Worm (Caenorhabditis elegans): ENCODE data around the gene cyp-13A5.

cyp-13A5 gene

ce11 chrII:9800251-9800650, at the start of gene cyp-13A5:
Gene cyp-13A5 (minus strand): TSS chrII:9800362.
- TF ChIP-seq nfya-1 (tag; optimal IDR thresholded peaks at IDR 0.05), result no peak
- no peak for TF ChIP-seq ceh-9 (tag; optimal IDR thresholded peaks at IDR 0.05)
- no peak for TF ChIP-seq pat-9 (tag; optimal IDR thresholded peaks at IDR 0.05)
- no peak for TF ChIP-seq pha-2 (tag; optimal IDR thresholded peaks at IDR 0.05)
- no peak for TF ChIP-seq ceh-24 (tag; optimal IDR thresholded peaks at IDR 0.05)
- TF ChIP-seq elt-4 (tag; optimal IDR thresholded peaks at IDR 0.05), result no peak
- TF ChIP-seq ceh-22 (tag; optimal IDR thresholded peaks at IDR 0.05), result no peak
- TF ChIP-seq ceh-34 (tag; optimal IDR thresholded peaks at IDR 0.05), result no peak
- TF ChIP-seq ttx-3 (tag; optimal IDR thresholded peaks at IDR 0.05), result no peak
- no peak for TF ChIP-seq ceh-48 (tag; optimal IDR thresholded peaks at IDR 0.05)
- TF ChIP-seq pqm-1 (tag; optimal IDR thresholded peaks at IDR 0.05), result no peak
- TF ChIP-seq mec-3 (tag; optimal IDR thresholded peaks at IDR 0.05; ENCODE audit: borderline replicate concordance), result no peak

- no peak for TF ChIP-seq ahr-1 (tag; optimal IDR thresholded peaks at IDR 0.05)
- no peak for TF ChIP-seq pax-1 (tag; optimal IDR thresholded peaks at IDR 0.05)
- TF ChIP-seq unc-42 (tag; optimal IDR thresholded peaks at IDR 0.05), result no peak
- TF ChIP-seq madf-2 (tag; optimal IDR thresholded peaks at IDR 0.05), result no peak
- no peak for TF ChIP-seq C38D4.7 (GFP tag; optimal IDR thresholded peaks at IDR 0.05)
- no peak for TF ChIP-seq pqm-1 (tag; optimal IDR thresholded peaks at IDR 0.05)
- TF ChIP-seq eyg-1 (tag; optimal IDR thresholded peaks at IDR 0.05), result no peak
- no peak for TF ChIP-seq pros-1 (tag; optimal IDR thresholded peaks at IDR 0.05)
- no peak for TF ChIP-seq zip-5 (tag; optimal IDR thresholded peaks at IDR 0.05)
- no peak for TF ChIP-seq ceh-22 (tag; optimal IDR thresholded peaks at IDR 0.05)
- TF ChIP-seq ceh-18 (tag; optimal IDR thresholded peaks at IDR 0.05), result no peak
- no peak for TF ChIP-seq pag-3 (tag; optimal IDR thresholded peaks at IDR 0.05; ENCODE audit: borderline replicate concordance)
- no peak for TF ChIP-seq hlh-15 (tag; optimal IDR thresholded peaks at IDR 0.05)
- no peak for TF ChIP-seq K02D7.2 (tag; optimal IDR thresholded peaks at IDR 0.05)
- no peak for TF ChIP-seq ama-1 (optimal IDR thresholded peaks at IDR 0.05)
- no peak for TF ChIP-seq Y22D7AL.16 (tag; optimal IDR thresholded peaks at IDR 0.05)
These were observed 49.3 kb upstream of the cyp-13A5 start, which contains the start of gene old-2 for ce11 chrII:9849497-9849896. Gene old-2 (minus strand): TSS chrII:9849597.

DNA sequence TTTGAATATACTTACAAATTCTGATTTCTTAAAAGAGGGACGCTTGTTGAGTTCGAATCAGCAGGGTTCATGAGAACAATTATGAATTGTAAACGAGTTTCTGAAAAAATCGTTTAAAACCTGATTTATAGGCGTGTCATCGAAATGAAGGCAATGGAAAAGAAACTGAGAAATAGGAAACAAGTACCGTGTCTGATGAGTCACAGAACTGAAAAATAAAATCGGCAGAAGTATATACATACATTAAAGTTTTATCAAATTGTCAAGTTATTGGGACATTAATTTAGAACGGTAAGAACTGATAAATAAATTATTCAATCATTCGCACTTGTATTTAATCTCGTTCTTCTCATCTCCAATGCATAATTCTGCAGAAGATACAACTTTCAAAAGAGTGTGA, 45.1 kb upstream of the cyp-13A5 start, which contains the start of gene chil-9:
Gene chil-9 (minus strand): TSS at position 101 of the 400 bp plus-strand sequence.
- TF ChIP-seq tbx-7 (tag; optimal IDR thresholded peaks at IDR 0.05), result no peak

- TF ChIP-seq C38D4.7 (GFP tag; optimal IDR thresholded peaks at IDR 0.05), result no peak
- no peak for TF ChIP-seq elt-2 (tag; optimal IDR thresholded peaks at IDR 0.05)
- TF ChIP-seq nfya-1 (tag; optimal IDR thresholded peaks at IDR 0.05), result no peak
These were observed 41.9 kb upstream of the cyp-13A5 start, which contains the start of gene rnh-1.2 for ce11 chrII:9841985-9842505. Gene rnh-1.2 (minus strand): TSS chrII:9842035.

DNA sequence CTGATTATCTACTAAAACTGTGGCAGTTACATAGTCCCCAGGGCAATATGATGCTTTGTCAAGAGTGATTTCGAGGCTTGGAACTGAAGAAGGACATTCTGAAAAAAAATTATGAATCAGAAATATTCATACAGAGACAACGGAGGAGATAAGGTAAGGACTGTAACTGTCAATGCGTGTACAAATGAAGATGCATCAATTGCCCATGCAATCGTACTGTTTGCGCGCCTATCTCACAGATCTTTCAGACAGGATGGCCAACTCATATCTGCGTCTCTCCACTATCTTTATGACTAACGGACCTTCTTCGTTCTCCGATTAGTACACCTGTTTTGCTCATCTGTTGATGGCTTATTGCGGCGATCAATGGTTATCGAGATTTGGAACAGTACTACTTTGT, 40.2 kb upstream of the cyp-13A5 start, which contains the start of gene ZK938.11:
Gene ZK938.11 (minus strand): TSS at position 101 of the 400 bp plus-strand sequence.
- TF ChIP-seq ceh-2 (tag; optimal IDR thresholded peaks at IDR 0.05), result no peak
- no peak for TF ChIP-seq dve-1 (tag; optimal IDR thresholded peaks at IDR 0.05)
- no peak for TF ChIP-seq tbx-7 (tag; optimal IDR thresholded peaks at IDR 0.05)

DNA sequence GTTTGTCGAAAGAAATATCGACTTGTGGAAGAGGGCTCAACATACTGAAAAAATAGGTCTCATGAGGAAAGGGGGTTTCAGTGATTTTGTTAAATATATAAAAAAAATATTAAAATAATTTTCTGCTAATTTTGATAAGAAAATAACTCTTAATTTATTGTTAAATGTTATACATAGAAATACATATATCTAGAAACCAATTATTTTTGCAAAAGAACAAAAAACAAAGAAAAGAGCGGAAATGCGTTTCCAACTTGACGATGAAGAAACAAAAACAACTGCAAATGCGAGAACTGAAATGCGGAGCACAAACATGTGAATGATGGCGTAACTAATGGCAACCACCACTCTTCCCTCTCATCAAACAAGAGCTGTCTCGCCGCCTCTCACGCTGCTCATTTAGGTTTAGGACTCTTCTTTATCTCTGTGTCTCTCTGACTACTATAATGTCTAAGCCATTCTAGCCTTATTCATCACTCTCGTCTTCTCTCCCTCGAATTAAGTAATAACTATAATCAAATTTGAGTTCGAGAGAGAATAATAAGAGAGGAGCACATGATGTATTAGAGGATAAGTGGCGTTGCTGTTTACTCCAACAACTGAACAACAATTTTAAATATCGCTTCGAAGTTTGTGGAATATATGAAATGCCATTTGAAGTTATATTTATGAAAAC, 38.2 kb upstream of the cyp-13A5 start, which contains the start of gene arrd-4:
Gene arrd-4 (minus strand): TSS at position 51 of the 676 bp plus-strand sequence.
- no peak for TF ChIP-seq ref-2 (tag; optimal IDR thresholded peaks at IDR 0.05)
- TF ChIP-seq ceh-24 (tag; optimal IDR thresholded peaks at IDR 0.05), result no peak
- peak; percentile 91 for TF ChIP-seq unc-42 (tag; optimal IDR thresholded peaks at IDR 0.05)
- no peak for TF ChIP-seq pag-3 (tag; optimal IDR thresholded peaks at IDR 0.05; ENCODE audit: borderline replicate concordance)
- peak; percentile 9 for TF ChIP-seq nfya-1 (tag; optimal IDR thresholded peaks at IDR 0.05)
- peak; percentile 40 for TF ChIP-seq ceh-14 (tag; optimal IDR thresholded peaks at IDR 0.05)
- no peak for TF ChIP-seq unc-55 (GFP tag; optimal IDR thresholded peaks at IDR 0.05)
- TF ChIP-seq K09A11.1 (tag; optimal IDR thresholded peaks at IDR 0.05; ENCODE audit: insufficient read depth), result no peak
- TF ChIP-seq Y22D7AL.16 (tag; optimal IDR thresholded peaks at IDR 0.05), result no peak
